Worm (Caenorhabditis elegans): ENCODE data around the gene C49F5.5.

The C49F5.5 gene

DNA sequence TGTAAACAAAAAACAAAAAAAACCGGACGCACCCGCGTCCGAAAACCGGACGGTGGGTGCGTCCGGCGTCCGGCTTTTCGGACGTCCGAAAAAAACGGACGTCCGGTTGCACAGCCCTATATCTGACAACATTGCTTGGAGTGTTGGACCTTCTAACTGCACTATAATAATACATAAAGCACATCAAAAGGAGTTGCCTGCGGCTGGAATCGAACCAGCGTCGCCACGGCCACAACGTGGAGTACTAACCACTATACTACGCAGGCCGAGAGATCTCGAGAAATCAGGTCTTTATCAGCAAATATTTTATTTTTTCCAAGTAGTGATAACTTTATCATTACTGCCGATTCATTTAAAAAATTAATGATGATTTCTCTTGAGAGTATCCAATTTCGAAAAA, 7.3 kb downstream of the C49F5.5 start (continued):
- TF ChIP-seq repo-1 (tag; optimal IDR thresholded peaks at IDR 0.05) (no peak), B0261.1 (tag; optimal IDR thresholded peaks at IDR 0.05) (peak; percentile 67), lsy-27 (tag; optimal IDR thresholded peaks at IDR 0.05; ENCODE audit: borderline replicate concordance, insufficient read depth) (no peak), fkh-3 (tag; optimal IDR thresholded peaks at IDR 0.05) (no peak), dox-1 (GFP tag; IDR thresholded peaks at IDR 0.05) (peak; percentile 63), him-1 (tag; optimal IDR thresholded peaks at IDR 0.05) (peak; percentile 56), hlh-26 (GFP tag; conservative IDR thresholded peaks at IDR 0.05) (no peak), Y56A3A.18 (GFP tag; IDR thresholded peaks at IDR 0.05) (0 out of 2 replicates have a peak, but pooled peaks have one; percentile 17), xnd-1 (tag; optimal IDR thresholded peaks at IDR 0.05) (no peak), aptf-3 (GFP tag; IDR thresholded peaks at IDR 0.05) (no peak), zfh-2 (GFP tag; conservative IDR thresholded peaks at IDR 0.05) (no peak), cebp-2 (GFP tag; IDR thresholded peaks at IDR 0.05) (no peak), athp-1 (tag; optimal IDR thresholded peaks at IDR 0.05) (no peak), nfyb-1 (GFP tag; IDR thresholded peaks at IDR 0.05) (0 out of 2 replicates have a peak, but pooled peaks have one; percentile 32), Y53F4B.3 (GFP tag; IDR thresholded peaks at IDR 0.05) (no peak), F57C9.4 (tag; optimal IDR thresholded peaks at IDR 0.05) (no peak), K12H6.12 (tag; optimal IDR thresholded peaks at IDR 0.05) (no peak), aptf-2 (GFP tag; conservative IDR thresholded peaks at IDR 0.05) (no peak), bed-2 (GFP tag; IDR thresholded peaks at IDR 0.05) (no peak), chd-7 (tag; optimal IDR thresholded peaks at IDR 0.05) (no peak), efl-1 (GFP tag; optimal IDR thresholded peaks at IDR 0.05) (no peak), mel-28 (tag; optimal IDR thresholded peaks at IDR 0.05; ENCODE audit: borderline replicate concordance) (no peak), B0336.3 (GFP tag; IDR thresholded peaks at IDR 0.05) (no peak), F33H1.4 (GFP tag; IDR thresholded peaks at IDR 0.05) (no peak), attf-6 (GFP tag; IDR thresholded peaks at IDR 0.05) (no peak), madf-8 (GFP tag; conservative IDR thresholded peaks at IDR 0.05) (no peak), madf-3 (GFP tag; IDR thresholded peaks at IDR 0.05) (no peak), rcor-1 (GFP tag; IDR thresholded peaks at IDR 0.05) (peak; percentile 54), mes-4 (tag; optimal IDR thresholded peaks at IDR 0.05) (no peak), pbrm-1 (GFP tag; IDR thresholded peaks at IDR 0.05) (peak; percentile 83), ceh-79 (tag; optimal IDR thresholded peaks at IDR 0.05) (no peak), akir-1 (GFP tag; optimal IDR thresholded peaks at IDR 0.05) (no peak), B0019.2 (GFP tag; conservative IDR thresholded peaks at IDR 0.05) (no peak), ceh-91 (GFP tag; IDR thresholded peaks at IDR 0.05) (no peak), C17E4.6 (GFP tag; IDR thresholded peaks at IDR 0.05) (no peak), F57A8.1 (GFP tag; optimal IDR thresholded peaks at IDR 0.05) (no peak), sea-2 (GFP tag; IDR thresholded peaks at IDR 0.05) (no peak), snpc-1.3 (tag; optimal IDR thresholded peaks at IDR 0.05; ENCODE audit: insufficient read depth) (peak; percentile 22), let-526 (GFP tag; IDR thresholded peaks at IDR 0.05) (no peak), ekl-4 (GFP tag; IDR thresholded peaks at IDR 0.05) (no peak), attf-3 (GFP tag; conservative IDR thresholded peaks at IDR 0.05) (no peak), hmg-1.2 (GFP tag; IDR thresholded peaks at IDR 0.05) (peak; percentile 35), somi-1 (GFP tag; optimal IDR thresholded peaks at IDR 0.05) (no peak), snpc-4 (GFP tag; optimal IDR thresholded peaks at IDR 0.05) (no peak), snpc-4 (tag; optimal IDR thresholded peaks at IDR 0.05) (peak in 3 of 4 experiments; percentile 32 to 75 (median 34)), nhr-179 (tag; optimal IDR thresholded peaks at IDR 0.05) (no peak), dpl-1 (GFP tag; optimal IDR thresholded peaks at IDR 0.05) (no peak), pha-4 (tag; optimal IDR thresholded peaks at IDR 0.05) (no peak), F52B5.7 (tag; optimal IDR thresholded peaks at IDR 0.05) (no peak), ceh-27 (GFP tag; optimal IDR thresholded peaks at IDR 0.05) (no peak)
